Worm (Caenorhabditis elegans) whole organism, L4/young adult: Measurements from ENCODE around the gene sox-4.

Source experiments
- W03F9.2 ChIP-seq: fragments of 150-350 bp; optimal IDR thresholded peaks from 2 replicates; lab custom pipeline; 2014; ENCODE audit warnings: missing biosample characterization, missing genetic modification characterization
- him-1 ChIP-seq: sonication (generic microtip); optimal IDR thresholded peaks from 2 replicates; lab custom pipeline; 2016; ENCODE audit warnings: missing genotype, missing genetic modification reagents, missing genetic modification characterization, missing compliant biosample characterization

DNA sequence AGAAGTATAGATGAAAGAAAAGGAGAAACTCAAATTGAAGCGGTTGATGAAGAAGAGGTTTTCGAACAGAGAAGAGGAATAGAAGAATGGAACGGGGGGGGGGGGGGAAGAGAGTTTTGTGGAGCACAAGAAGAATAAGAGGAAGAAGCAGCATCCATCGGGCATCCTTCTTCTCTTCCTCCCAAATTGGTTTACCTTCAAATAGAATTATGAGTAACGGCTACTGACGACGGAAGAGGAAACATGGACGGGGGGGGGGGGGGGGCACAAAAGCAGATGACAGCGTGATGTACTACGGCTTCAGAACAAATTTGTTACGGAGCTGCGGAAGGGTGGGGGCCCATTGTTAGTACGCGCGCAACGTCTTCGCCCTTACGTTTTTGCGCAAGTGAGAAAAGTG lies 39.5 kb downstream of the sox-4 start:
- no peak for TF ChIP-seq W03F9.2
- TF ChIP-seq him-1, result no peak
